Worm (Caenorhabditis elegans) whole organism, L2 larva: ENCODE results near the gene R74.8.

Experiments used
- dmd-4 ChIP-seq: sonication (generic microtip); optimal IDR thresholded peaks from 2 replicates; lab custom pipeline; 2017; ENCODE audit warnings: missing biosample characterization, missing genetic modification characterization
- snpc-4 ChIP-seq: fragments of 150-350 bp; optimal IDR thresholded peaks from 2 replicates; lab custom pipeline; 2014; ENCODE audit warnings: missing biosample characterization, missing genetic modification characterization

DNA sequence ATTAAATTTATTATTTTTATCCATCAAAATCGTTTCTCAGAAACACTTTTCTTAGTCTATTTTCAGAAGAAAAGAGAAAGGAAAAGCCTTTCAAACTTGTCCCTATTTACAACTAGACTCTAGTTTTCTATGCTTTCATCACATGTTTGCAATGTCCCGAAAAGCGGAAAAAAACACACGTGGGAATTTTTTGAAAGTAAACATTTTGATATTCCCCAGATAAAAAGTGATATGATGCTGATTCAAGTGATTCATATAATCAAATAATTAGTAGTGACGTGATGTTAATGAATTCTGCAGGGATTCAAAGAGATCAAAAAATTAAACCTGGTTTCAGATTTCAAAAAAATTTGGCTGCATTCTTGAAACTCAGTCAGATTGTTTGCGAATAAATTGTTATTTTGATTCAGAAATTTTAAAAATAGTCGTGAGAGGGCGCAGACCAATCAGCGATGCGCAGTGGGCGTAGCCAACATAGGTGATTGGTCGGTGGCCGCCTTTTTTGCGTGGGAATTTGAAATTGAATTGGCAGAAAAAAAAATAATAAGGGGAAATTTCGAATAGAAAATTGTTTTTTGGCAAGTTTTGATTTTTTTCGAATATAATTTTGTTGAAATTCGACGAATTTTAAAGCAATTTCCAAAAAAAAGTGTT, 28.7 kb downstream of the R74.8 start:
- TF ChIP-seq snpc-4 (tag; lab: Kevin White, UChicago): no peak
- no peak for TF ChIP-seq dmd-4 (tag; lab: Kevin White, UChicago)
